Fruit fly (Drosophila melanogaster) whole organism: Measurements from ENCODE around the gene CG45492.

Experiments
- CG8478 ChIP-seq: fragments of >200 bp; optimal IDR thresholded peaks from 2 replicates; lab custom pipeline; 2018; ENCODE audit warnings: inconsistent platforms
- Dll ChIP-seq: fragments of >200 bp; optimal IDR thresholded peaks from 2 replicates; lab custom pipeline; 2017
- EcR ChIP-seq, 2 experiments: fragments of >200 bp; optimal IDR thresholded peaks; 2 replicates each; lab custom pipeline; 2017; ENCODE audit warnings: missing biosample characterization in 2 of 2, missing genetic modification characterization in 2 of 2, missing genetic modification reagents in 2 of 2
- pan ChIP-seq: fragments of >200 bp; optimal IDR thresholded peaks from 2 replicates; lab custom pipeline; 2017
- psq ChIP-seq: fragments of >200 bp; optimal IDR thresholded peaks from 2 replicates; lab custom pipeline; 2017
- usp ChIP-seq: fragments of >200 bp; optimal IDR thresholded peaks from 2 replicates; lab custom pipeline; 2017; ENCODE audit warnings: missing biosample characterization, missing genetic modification characterization, mixed read lengths

The CG45492 gene

dm6 chrX:19899978-19900377 lies 44.0 kb downstream of the CG45492 start:
- no peak for TF ChIP-seq EcR (GFP tag; optimal IDR thresholded peaks at IDR 0.05; lab: Kevin White, UChicago)
- TF ChIP-seq usp = no peak
- TF ChIP-seq psq (lab: Kevin White, UChicago) = no peak
- TF ChIP-seq Dll = no peak
- TF ChIP-seq pan (lab: Kevin White, UChicago) = no peak
- no peak for TF ChIP-seq CG8478 (lab: Kevin White, UChicago)

dm6 chrX:19897991-19898473 lies 45.9 kb downstream of the CG45492 start:
- no peak for TF ChIP-seq Dll
- no peak for TF ChIP-seq CG8478 (lab: Kevin White, UChicago)
- TF ChIP-seq pan (lab: Kevin White, UChicago) = no peak
- TF ChIP-seq EcR (GFP tag; optimal IDR thresholded peaks at IDR 0.05; lab: Kevin White, UChicago) = no peak

dm6 chrX:19897328-19897990 lies 46.5 kb downstream of the CG45492 start:
- no peak for TF ChIP-seq Dll
